Fruit fly (Drosophila melanogaster) whole organism, embryonic: ENCODE measurements around the gene IM33.
A peak's percentile ranks its signal among the peaks of the same experiment; 100 is the strongest.

ENCODE experiments used
- Blimp-1 ChIP-seq: fragments of 200-800 bp; sonication (Bioruptor generic); optimal IDR thresholded peaks from 3 replicates; lab custom pipeline; 2018; ENCODE audit warnings: missing biosample characterization, missing genetic modification characterization, mild to moderate bottlenecking, moderate library complexity, missing genetic modification reagents
- CG11247 ChIP-seq: fragments of 200-800 bp; sonication (Bioruptor generic); IDR thresholded peaks from 2 replicates; pipeline ENCODE4 v1.3.6; 2022; ENCODE audit warnings: missing biosample characterization, missing genetic modification characterization
- CG17612 ChIP-seq: fragments of 200-800 bp; sonication (Bioruptor generic); IDR thresholded peaks from 2 replicates; pipeline ENCODE4 v1.3.6; 2022; ENCODE audit warnings: missing biosample characterization, missing genetic modification characterization
- CG1792 ChIP-seq: fragments of 200-800 bp; sonication (Bioruptor generic); optimal IDR thresholded peaks from 2 replicates; lab custom pipeline; 2016; ENCODE audit warnings: missing biosample characterization, missing genetic modification characterization
- CG2889 ChIP-seq: fragments of 200-800 bp; sonication (Bioruptor generic); IDR thresholded peaks from 3 replicates; pipeline ENCODE4 v1.3.6; 2022; ENCODE audit warnings: missing biosample characterization, missing genetic modification characterization
- CG32772 ChIP-seq: fragments of 200-800 bp; sonication (Bioruptor generic); IDR thresholded peaks from 2 replicates; pipeline ENCODE4 v1.3.6; 2022; ENCODE audit warnings: missing biosample characterization, missing genetic modification characterization
- CG34224 ChIP-seq: fragments of 200-800 bp; sonication (Bioruptor generic); IDR thresholded peaks from 3 replicates; pipeline ENCODE4 v1.3.6; 2022; ENCODE audit warnings: missing biosample characterization, missing genetic modification characterization; ENCODE audit not compliant: partially characterized antibody
- CG6765 ChIP-seq: fragments of 200-800 bp; sonication (Bioruptor generic); optimal IDR thresholded peaks from 3 replicates; lab custom pipeline; 2017; ENCODE audit warnings: missing biosample characterization, mild to moderate bottlenecking, missing genetic modification characterization
- CG7556 ChIP-seq: fragments of 200-800 bp; sonication (Bioruptor generic); optimal IDR thresholded peaks from 2 replicates; lab custom pipeline; 2017; ENCODE audit warnings: missing biosample characterization, mild to moderate bottlenecking, missing genetic modification characterization
- CG7745 ChIP-seq: fragments of 200-800 bp; sonication (Bioruptor generic); optimal IDR thresholded peaks from 2 replicates; lab custom pipeline; 2018; ENCODE audit warnings: missing biosample characterization, mild to moderate bottlenecking, missing genetic modification characterization, moderate library complexity
- CG7928 ChIP-seq: fragments of 200-800 bp; sonication (Bioruptor generic); optimal IDR thresholded peaks from 2 replicates; lab custom pipeline; 2017; ENCODE audit warnings: missing biosample characterization, mild to moderate bottlenecking, missing genetic modification characterization
- CG7987 ChIP-seq: fragments of 200-800 bp; sonication (Bioruptor generic); optimal IDR thresholded peaks from 2 replicates; lab custom pipeline; 2018; ENCODE audit warnings: missing biosample characterization, mild to moderate bottlenecking, missing genetic modification characterization, moderate library complexity
- CG8290 ChIP-seq, 3 experiments: fragments of 200-800 bp; sonication (Bioruptor generic); optimal IDR thresholded peaks; 2 replicates each; lab custom pipeline; 2016 to 2019; ENCODE audit warnings: missing biosample characterization in 3 of 3, missing genetic modification characterization in 3 of 3, mild to moderate bottlenecking in 2 of 3, moderate library complexity in 1 of 3
- CG8944 ChIP-seq: fragments of 200-800 bp; sonication (Bioruptor generic); optimal IDR thresholded peaks from 3 replicates; lab custom pipeline; 2016; ENCODE audit warnings: missing biosample characterization, missing genetic modification characterization
- CoRest ChIP-seq: fragments of 200-800 bp; sonication (Bioruptor generic); optimal IDR thresholded peaks from 3 replicates; lab custom pipeline; 2018; ENCODE audit warnings: missing biosample characterization, mild to moderate bottlenecking, missing genetic modification characterization, moderate library complexity
- CrebB ChIP-seq: fragments of 200-800 bp; sonication (Bioruptor generic); optimal IDR thresholded peaks from 3 replicates; lab custom pipeline; 2018; ENCODE audit warnings: missing biosample characterization, mild to moderate bottlenecking, missing genetic modification characterization
- HHEX ChIP-seq: fragments of 200-800 bp; sonication (Bioruptor generic); optimal IDR thresholded peaks from 3 replicates; lab custom pipeline; 2017; ENCODE audit warnings: missing biosample characterization, mild to moderate bottlenecking, missing genetic modification characterization, missing genetic modification reagents
- MESR4 ChIP-seq: fragments of 200-800 bp; sonication (Bioruptor generic); optimal IDR thresholded peaks from 2 replicates; lab custom pipeline; 2018; ENCODE audit warnings: missing biosample characterization, mild to moderate bottlenecking, missing genetic modification characterization, moderate library complexity
- Med ChIP-seq: fragments of 200-800 bp; sonication (Bioruptor generic); peaks from one replicate; lab custom pipeline; 2016; ENCODE audit warnings: missing biosample characterization, missing genetic modification characterization, mild to moderate bottlenecking, inconsistent platforms, moderate library complexity
- NC2β ChIP-seq: fragments of 200-800 bp; sonication (Bioruptor generic); optimal IDR thresholded peaks from 2 replicates; lab custom pipeline; 2016; ENCODE audit warnings: missing biosample characterization, missing genetic modification characterization
- NFAT ChIP-seq: fragments of 200-800 bp; sonication (Bioruptor generic); IDR thresholded peaks from 2 replicates; pipeline ENCODE4 v1.3.6; 2022; ENCODE audit warnings: missing biosample characterization, missing genetic modification characterization
- Nf-YC ChIP-seq: fragments of 200-800 bp; optimal IDR thresholded peaks from 3 replicates; lab custom pipeline; 2019; ENCODE audit warnings: missing biosample characterization, mild to moderate bottlenecking, missing genetic modification characterization, moderate library complexity
- Poxn ChIP-seq: fragments of 200-800 bp; sonication (Bioruptor generic); IDR thresholded peaks from 2 replicates; pipeline ENCODE4 v1.3.6; 2022; ENCODE audit warnings: missing biosample characterization, missing genetic modification characterization
- Xbp1 ChIP-seq: fragments of 200-800 bp; sonication (Bioruptor generic); optimal IDR thresholded peaks from 3 replicates; lab custom pipeline; 2016; ENCODE audit warnings: missing biosample characterization, mild to moderate bottlenecking, missing genetic modification characterization
- chm ChIP-seq: fragments of 200-800 bp; sonication (Bioruptor generic); IDR thresholded peaks from 2 replicates; pipeline ENCODE4 v1.3.6; 2022; ENCODE audit warnings: missing biosample characterization, missing genetic modification characterization
- dan ChIP-seq: fragments of 200-800 bp; sonication (Bioruptor generic); IDR thresholded peaks from 2 replicates; pipeline ENCODE4 v1.3.6; 2022; ENCODE audit warnings: missing biosample characterization, missing genetic modification characterization
- danr ChIP-seq: fragments of 200-800 bp; sonication (Bioruptor generic); IDR thresholded peaks from 2 replicates; pipeline ENCODE4 v1.3.6; 2022; ENCODE audit warnings: missing biosample characterization, missing genetic modification characterization
- ems ChIP-seq: fragments of 200-800 bp; sonication (Bioruptor generic); optimal IDR thresholded peaks from 3 replicates; lab custom pipeline; 2016; ENCODE audit warnings: missing biosample characterization, missing genetic modification characterization
- eve ChIP-seq, 2 experiments: fragments of >200 bp; optimal IDR thresholded peaks; 2 replicates each; lab custom pipeline; 2017; ENCODE audit warnings: missing biosample characterization in 2 of 2, missing genetic modification characterization in 2 of 2
- fru ChIP-seq: fragments of >200 bp; optimal IDR thresholded peaks from 2 replicates; lab custom pipeline; 2017
- gce ChIP-seq: fragments of 200-800 bp; sonication (Bioruptor generic); IDR thresholded peaks from 3 replicates; pipeline ENCODE4 v1.3.6; 2022; ENCODE audit warnings: missing biosample characterization, missing genetic modification characterization
- ham ChIP-seq: fragments of 200-800 bp; sonication (Bioruptor generic); IDR thresholded peaks from 2 replicates; pipeline ENCODE4 v1.3.6; 2022; ENCODE audit warnings: missing biosample characterization, missing genetic modification characterization
- insv ChIP-seq, 2 experiments: fragments of 200-800 bp; sonication (Bioruptor generic); optimal IDR thresholded peaks; 3 replicates each; lab custom pipeline; 2016 to 2018; ENCODE audit warnings: missing biosample characterization in 2 of 2, missing genetic modification characterization in 2 of 2
- kah ChIP-seq: fragments of 200-800 bp; sonication (Bioruptor generic); optimal IDR thresholded peaks from 2 replicates; lab custom pipeline; 2018; ENCODE audit warnings: missing biosample characterization, mild to moderate bottlenecking, missing genetic modification characterization
- knrl ChIP-seq: fragments of 200-800 bp; sonication (Bioruptor generic); IDR thresholded peaks from 3 replicates; pipeline ENCODE4 v1.3.6; 2022; ENCODE audit warnings: missing biosample characterization, missing genetic modification characterization; ENCODE audit not compliant: partially characterized antibody
- lilli ChIP-seq: fragments of 200-800 bp; sonication (Bioruptor generic); optimal IDR thresholded peaks from 3 replicates; lab custom pipeline; 2016; ENCODE audit warnings: missing biosample characterization, missing genetic modification characterization
- lov ChIP-seq, 2 experiments: fragments of 200-800 bp in 1 of 2; fragments of >200 bp in 1 of 2; sonication (Bioruptor generic) in 1 of 2; IDR thresholded peaks in 1 of 2; optimal IDR thresholded peaks in 1 of 2; 2 replicates in 1 of 2; 3 replicates in 1 of 2; pipeline versions ENCODE4 v1.3.6 to Lab custom; 2017 to 2022; ENCODE audit warnings: missing biosample characterization in 1 of 2, missing genetic modification characterization in 1 of 2
- pan ChIP-seq, 4 experiments: fragments of >200 bp in 3 of 4; fragments of 200-800 bp in 1 of 4; sonication (Bioruptor generic) in 1 of 4; optimal IDR thresholded peaks in 3 of 4; IDR thresholded peaks in 1 of 4; 2 replicates each; pipeline versions ENCODE4 v1.3.6 to Lab custom; 2017 to 2022; ENCODE audit warnings: missing biosample characterization in 2 of 4, missing genetic modification characterization in 2 of 4, mixed read lengths in 1 of 4
- pho ChIP-seq: fragments of 200-800 bp; sonication (Bioruptor generic); optimal IDR thresholded peaks from 2 replicates; lab custom pipeline; 2016; ENCODE audit warnings: missing biosample characterization, missing genetic modification characterization
- repo ChIP-seq: fragments of 200-800 bp; sonication (Bioruptor generic); optimal IDR thresholded peaks from 2 replicates; lab custom pipeline; 2016; ENCODE audit warnings: missing biosample characterization, missing genetic modification characterization
- rib ChIP-seq: fragments of 200-800 bp; sonication (Bioruptor generic); IDR thresholded peaks from 2 replicates; pipeline ENCODE4 v1.3.6; 2022; ENCODE audit warnings: missing biosample characterization, missing genetic modification characterization
- schlank ChIP-seq: fragments of 200-800 bp; sonication (Bioruptor generic); optimal IDR thresholded peaks from 2 replicates; lab custom pipeline; 2018; ENCODE audit warnings: missing biosample characterization, mild to moderate bottlenecking, missing genetic modification characterization
- sd ChIP-seq: fragments of 200-800 bp; sonication (Bioruptor generic); optimal IDR thresholded peaks from 3 replicates; lab custom pipeline; 2018; ENCODE audit warnings: missing biosample characterization, mild to moderate bottlenecking, missing genetic modification characterization, moderate library complexity
- sens ChIP-seq: fragments of 200-800 bp; sonication (Bioruptor generic); peaks from one replicate; lab custom pipeline; 2016; ENCODE audit warnings: missing biosample characterization, missing genetic modification characterization
- trem ChIP-seq: fragments of 200-800 bp; optimal IDR thresholded peaks from 3 replicates; lab custom pipeline; 2019; ENCODE audit warnings: missing biosample characterization, mild to moderate bottlenecking, missing genetic modification characterization, moderate library complexity
- trh ChIP-seq: fragments of 200-800 bp; sonication (Bioruptor generic); optimal IDR thresholded peaks from 2 replicates; lab custom pipeline; 2016; ENCODE audit warnings: missing biosample characterization, missing genetic modification characterization
- tup ChIP-seq: fragments of 200-800 bp; sonication (Bioruptor generic); optimal IDR thresholded peaks from 2 replicates; lab custom pipeline; 2016; ENCODE audit warnings: missing biosample characterization, mild to moderate bottlenecking, missing genetic modification characterization, moderate library complexity
- wdn ChIP-seq: fragments of 200-800 bp; sonication (Bioruptor generic); IDR thresholded peaks from 2 replicates; pipeline ENCODE4 v1.3.6; 2022; ENCODE audit warnings: missing biosample characterization, missing genetic modification characterization
- wor ChIP-seq: fragments of 200-800 bp; sonication (Bioruptor generic); IDR thresholded peaks from 2 replicates; pipeline ENCODE4 v1.3.6; 2022; ENCODE audit warnings: missing biosample characterization, missing genetic modification characterization
- zen2 ChIP-seq: fragments of 200-800 bp; sonication (Bioruptor generic); IDR thresholded peaks from 3 replicates; pipeline ENCODE4 v1.3.6; 2022; ENCODE audit warnings: missing biosample characterization, missing genetic modification characterization; ENCODE audit not compliant: partially characterized antibody

Gene IM33

DNA sequence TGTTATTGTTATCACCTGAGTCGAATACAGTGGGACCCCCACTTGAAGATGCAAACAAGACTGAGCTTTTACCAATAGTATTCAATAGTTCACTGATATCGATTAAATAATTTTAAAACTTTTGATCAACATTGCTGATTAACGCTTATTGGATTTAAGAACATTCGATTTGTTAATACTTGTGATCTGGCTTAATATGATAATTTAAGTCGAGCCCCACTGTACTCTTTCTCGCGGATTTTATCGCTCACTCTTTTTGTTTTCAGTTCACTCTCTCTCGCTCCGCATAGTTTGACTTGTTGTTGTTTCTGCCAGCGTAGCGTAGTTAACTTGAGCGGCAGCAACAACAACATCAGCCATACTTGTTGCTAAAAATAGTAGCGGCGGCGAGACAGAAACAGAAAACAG is 40.8 kb downstream of the IM33 start (continued):
- TF ChIP-seq pho (GFP tag; lab: Kevin White, UChicago) (peak; percentile 99), sd (tag; lab: Kevin White, UChicago) (peak; percentile 95), fru (lab: Kevin White, UChicago) (no peak), Poxn (peak; percentile 93), Xbp1 (GFP tag; lab: Kevin White, UChicago) (peak; percentile 99), ems (GFP tag; lab: Kevin White, UChicago) (peak; percentile 98), Med (GFP tag; lab: Kevin White, UChicago) (peak; percentile 100), CG17612 (GFP tag; lab: Robert Waterston, UW) (peak; percentile 93), MESR4 (GFP tag; lab: Kevin White, UChicago) (peak; percentile 74), wor (GFP tag; lab: Robert Waterston, UW) (peak; percentile 96), CG7928 (GFP tag; lab: Kevin White, UChicago) (peak; percentile 81), NFAT (GFP tag; lab: Robert Waterston, UW) (peak; percentile 98), kah (GFP tag; lab: Kevin White, UChicago) (peak; percentile 4), knrl (GFP tag; lab: Robert Waterston, UW) (no peak), ham (GFP tag; lab: Robert Waterston, UW) (peak; percentile 94; the same call in 1 of the 2 replicates), tup (GFP tag; lab: Kevin White, UChicago) (peak; percentile 91), insv (GFP tag; optimal IDR thresholded peaks at IDR 0.05; lab: Kevin White, UChicago) (peak; percentile 29 to 83), CG8290 (GFP tag; optimal IDR thresholded peaks at IDR 0.05; lab: Kevin White, UChicago) (peak; percentile 97), CG8290 (tag; optimal IDR thresholded peaks at IDR 0.05; lab: Kevin White, UChicago) (peak; percentile 88 to 99), HHEX (peak; percentile 98), chm (GFP tag; lab: Robert Waterston, UW) (peak; percentile 99), dan (GFP tag; lab: Robert Waterston, UW) (no peak; the same call in 1 of the 2 replicates), CG7987 (peak; percentile 93), CoRest (tag; lab: Kevin White, UChicago) (peak; percentile 99), CG7556 (peak; percentile 98), CG32772 (GFP tag; lab: Robert Waterston, UW) (peak; percentile 97), CG34224 (GFP tag; lab: Robert Waterston, UW) (no peak), CrebB (tag; lab: Kevin White, UChicago) (peak; percentile 98), sens (GFP tag; lab: Kevin White, UChicago) (peak; percentile 100), CG7745 (tag; lab: Kevin White, UChicago) (peak; percentile 89), NC2β (GFP tag; lab: Kevin White, UChicago) (peak; percentile 98), Blimp-1 (GFP tag; lab: Kevin White, UChicago) (peak; percentile 97), repo (GFP tag; lab: Kevin White, UChicago) (peak; percentile 97), eve (GFP tag; optimal IDR thresholded peaks at IDR 0.05; lab: Kevin White, UChicago) (peak in 1 of 2 experiments; percentile 99), CG8944 (GFP tag; lab: Kevin White, UChicago) (peak; percentile 97), Nf-YC (peak; percentile 92), pan (optimal IDR thresholded peaks at IDR 0.05; lab: Kevin White, UChicago) (no peak), pan (GFP tag; optimal IDR thresholded peaks at IDR 0.05 in 1 of 2, IDR thresholded peaks at IDR 0.05 in 1 of 2) (peak in 1 of 2 experiments; percentile 98), lov (optimal IDR thresholded peaks at IDR 0.05; lab: Kevin White, UChicago) (no peak), lov (GFP tag; IDR thresholded peaks at IDR 0.05; lab: Robert Waterston, UW) (peak; percentile 98), CG11247 (GFP tag; lab: Robert Waterston, UW) (peak; percentile 96), CG6765 (GFP tag; lab: Kevin White, UChicago) (peak; percentile 97), trh (GFP tag; lab: Kevin White, UChicago) (peak; percentile 87), gce (peak; percentile 98), rib (GFP tag; lab: Robert Waterston, UW) (peak; percentile 98), CG2889 (peak; percentile 95), zen2 (GFP tag; lab: Robert Waterston, UW) (no peak), danr (GFP tag; lab: Robert Waterston, UW) (peak; percentile 95), CG1792 (peak; percentile 96), trem (tag; lab: Kevin White, UChicago) (peak; percentile 96), wdn (GFP tag; lab: Robert Waterston, UW) (peak; percentile 97), lilli (GFP tag; lab: Kevin White, UChicago) (peak; percentile 98), schlank (tag; lab: Kevin White, UChicago) (peak; percentile 98)
